Fruit fly (Drosophila melanogaster) whole organism, prepupa: ENCODE results near the gene CG4911.

Experiments used
- Blimp-1 ChIP-seq: fragments of 200-800 bp; sonication (Bioruptor generic); optimal IDR thresholded peaks from 3 replicates; lab custom pipeline; 2017; ENCODE audit warnings: missing biosample characterization, missing genetic modification characterization, mild to moderate bottlenecking, moderate library complexity, missing genetic modification reagents
- CG10669 ChIP-seq: fragments of 200-800 bp; sonication (Bioruptor generic); optimal IDR thresholded peaks from 3 replicates; lab custom pipeline; 2018; ENCODE audit warnings: missing biosample characterization, mild to moderate bottlenecking, missing genetic modification characterization, moderate library complexity
- CG16779 ChIP-seq: fragments of 200-800 bp; sonication (Bioruptor generic); optimal IDR thresholded peaks from 3 replicates; lab custom pipeline; 2017; ENCODE audit warnings: missing biosample characterization, mild to moderate bottlenecking, missing genetic modification characterization
- CG3919 ChIP-seq: fragments of 200-800 bp; sonication (Bioruptor generic); optimal IDR thresholded peaks from 3 replicates; lab custom pipeline; 2016; ENCODE audit warnings: missing biosample characterization, missing genetic modification characterization
- CG6276 ChIP-seq: fragments of 200-800 bp; sonication (Bioruptor generic); optimal IDR thresholded peaks from 2 replicates; lab custom pipeline; 2017; ENCODE audit warnings: missing biosample characterization, mild to moderate bottlenecking, missing genetic modification characterization
- CG8119 ChIP-seq: fragments of 200-800 bp; sonication (Bioruptor generic); IDR thresholded peaks from 3 replicates; pipeline ENCODE4 v1.3.6; 2022; ENCODE audit warnings: missing biosample characterization, missing genetic modification characterization
- Hr38 ChIP-seq: sonication (Bioruptor generic); optimal IDR thresholded peaks from 2 replicates; lab custom pipeline; 2016; ENCODE audit warnings: missing biosample characterization, missing genetic modification characterization
- Sox102F ChIP-seq: fragments of 200-800 bp; sonication (Bioruptor generic); optimal IDR thresholded peaks from 2 replicates; lab custom pipeline; 2016; ENCODE audit warnings: missing biosample characterization, mild to moderate bottlenecking, missing genetic modification characterization
- cyc ChIP-seq: fragments of 200-800 bp; sonication (Bioruptor generic); optimal IDR thresholded peaks from 3 replicates; lab custom pipeline; 2016; ENCODE audit warnings: missing biosample characterization, missing genetic modification characterization
- fd85E ChIP-seq: fragments of 200-800 bp; sonication (Bioruptor generic); optimal IDR thresholded peaks from 3 replicates; lab custom pipeline; 2016; ENCODE audit warnings: missing biosample characterization, missing genetic modification characterization
- lz ChIP-seq: fragments of 200-800 bp; sonication (Bioruptor generic); optimal IDR thresholded peaks from 3 replicates; lab custom pipeline; 2016; ENCODE audit warnings: missing biosample characterization, missing genetic modification characterization
- ss ChIP-seq, 2 experiments: fragments of 200-800 bp; sonication (Bioruptor generic); optimal IDR thresholded peaks; 2 replicates in 1 of 2; 3 replicates in 1 of 2; lab custom pipeline; 2017 to 2018; ENCODE audit warnings: mild to moderate bottlenecking in 2 of 2, missing biosample characterization in 2 of 2, missing genetic modification characterization in 2 of 2, moderate library complexity in 1 of 2

DNA sequence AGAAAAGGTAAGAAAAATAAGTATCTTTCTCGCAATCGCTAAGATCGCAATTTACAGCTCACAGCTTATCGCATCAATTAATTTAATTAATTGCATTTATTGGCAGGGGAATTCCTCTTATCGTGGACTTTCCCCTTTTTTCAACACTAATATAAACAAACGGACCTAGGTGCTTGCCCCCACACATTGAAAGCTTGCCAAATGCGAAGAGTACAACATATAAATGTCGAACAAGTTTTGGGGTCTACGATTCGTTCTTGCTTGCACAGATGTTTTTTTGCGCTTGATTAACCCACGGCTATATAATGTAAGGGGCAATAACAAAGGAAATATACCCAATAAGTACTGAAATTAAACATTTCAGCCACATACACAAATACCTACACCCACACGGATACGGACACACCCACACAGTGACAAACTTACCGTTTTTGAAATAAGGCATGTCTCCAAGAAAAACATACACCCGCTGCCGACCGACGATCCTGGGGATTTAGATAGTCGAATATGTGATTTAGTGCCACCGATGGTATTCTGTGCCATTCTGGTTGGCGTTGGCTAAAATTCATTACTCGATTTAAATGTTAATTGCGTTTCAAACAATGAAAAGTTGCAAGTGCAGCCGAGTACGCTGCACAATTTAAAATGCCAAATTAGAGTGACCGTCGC lies 335 bp downstream of the CG4911 start:
- TF ChIP-seq CG16779: no peak
- TF ChIP-seq Sox102F (GFP tag; lab: Kevin White, UChicago): no peak
- no peak for TF ChIP-seq fd85E (GFP tag; lab: Kevin White, UChicago)
- no peak for TF ChIP-seq lz
- no peak for TF ChIP-seq CG3919 (GFP tag; lab: Kevin White, UChicago)
- TF ChIP-seq ss (GFP tag; optimal IDR thresholded peaks at IDR 0.05; lab: Kevin White, UChicago): no peak
- TF ChIP-seq CG6276 (GFP tag; lab: Kevin White, UChicago): no peak
- TF ChIP-seq CG10669 (GFP tag; lab: Kevin White, UChicago): no peak
- TF ChIP-seq Blimp-1: no peak
- TF ChIP-seq CG8119 (GFP tag; lab: Robert Waterston, UW): no peak
- no peak for TF ChIP-seq Hr38 (GFP tag; lab: Kevin White, UChicago)
- TF ChIP-seq cyc (GFP tag; lab: Kevin White, UChicago): no peak
